Worm (Caenorhabditis elegans): Measurements from ENCODE around the gene sgn-1.

sgn-1 gene

DNA sequence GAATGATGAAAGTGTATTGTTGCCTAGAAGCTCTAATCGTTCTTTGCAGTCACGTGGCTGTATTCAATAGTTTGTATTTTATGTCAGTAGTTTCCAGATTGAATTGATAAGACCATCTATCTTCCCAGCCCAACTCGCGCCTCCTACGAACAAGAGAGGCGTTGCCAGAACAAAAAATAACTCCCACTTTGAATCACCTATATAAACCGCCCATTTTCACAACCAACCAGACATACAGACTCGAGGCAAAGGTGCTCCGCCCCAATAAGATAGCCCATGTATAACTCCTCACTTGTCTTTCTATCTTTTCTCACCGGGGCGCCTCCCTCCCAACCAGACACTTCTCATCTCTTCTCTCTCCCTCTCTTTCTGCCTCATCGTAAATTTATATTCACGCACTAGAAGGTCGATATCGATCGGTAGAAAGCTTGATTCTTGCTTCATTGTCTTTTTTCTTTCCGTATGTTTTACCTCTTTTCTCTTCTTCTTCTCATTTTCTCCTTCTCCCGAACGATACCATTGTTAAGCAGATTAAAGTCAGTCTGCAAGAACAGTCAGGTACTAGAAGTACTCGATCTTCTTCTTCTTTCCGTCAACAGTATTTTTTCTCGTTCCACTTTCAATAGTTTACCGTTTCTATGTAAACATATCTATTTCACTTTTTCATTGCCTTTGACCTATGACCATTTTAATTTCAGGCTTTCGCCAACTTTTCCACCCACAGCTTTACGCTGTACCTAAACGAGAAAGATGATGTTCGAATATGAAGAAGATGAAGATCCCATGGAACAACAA is 39.9 kb downstream of the sgn-1 start, which contains the start of gene mak-1 (continued):
- TF ChIP-seq jun-1 (tag; optimal IDR thresholded peaks at IDR 0.05), result no peak
- TF ChIP-seq lin-39 (tag; optimal IDR thresholded peaks at IDR 0.05), result no peak
- TF ChIP-seq dpl-1 (GFP tag; optimal IDR thresholded peaks at IDR 0.05), result no peak
- no peak for TF ChIP-seq nhr-77 (tag; optimal IDR thresholded peaks at IDR 0.05)
- TF ChIP-seq nhr-76 (tag; optimal IDR thresholded peaks at IDR 0.05), result no peak
- no peak for TF ChIP-seq unc-130 (GFP tag; optimal IDR thresholded peaks at IDR 0.05)
- TF ChIP-seq fkh-10 (GFP tag; optimal IDR thresholded peaks at IDR 0.05), result no peak
- no peak for TF ChIP-seq zfp-3 (GFP tag; conservative IDR thresholded peaks at IDR 0.05)
- TF ChIP-seq ceh-82 (tag; optimal IDR thresholded peaks at IDR 0.05), result no peak
- TF ChIP-seq mep-1 (tag; optimal IDR thresholded peaks at IDR 0.05), result no peak
- 0 out of 2 replicates have a peak, but pooled peaks have one; percentile 15 for TF ChIP-seq hmg-1.1 (GFP tag; IDR thresholded peaks at IDR 0.05)
- peak; percentile 96 for TF ChIP-seq aha-1 (tag)
- no peak; the same call in 1 of the 2 replicates for TF ChIP-seq set-16 (GFP tag; IDR thresholded peaks at IDR 0.05)
- no peak for TF ChIP-seq madf-5 (GFP tag; IDR thresholded peaks at IDR 0.05)
- TF ChIP-seq vab-7 (GFP tag; IDR thresholded peaks at IDR 0.05), result 0 out of 2 replicates have a peak, but pooled peaks have one; percentile 4

DNA sequence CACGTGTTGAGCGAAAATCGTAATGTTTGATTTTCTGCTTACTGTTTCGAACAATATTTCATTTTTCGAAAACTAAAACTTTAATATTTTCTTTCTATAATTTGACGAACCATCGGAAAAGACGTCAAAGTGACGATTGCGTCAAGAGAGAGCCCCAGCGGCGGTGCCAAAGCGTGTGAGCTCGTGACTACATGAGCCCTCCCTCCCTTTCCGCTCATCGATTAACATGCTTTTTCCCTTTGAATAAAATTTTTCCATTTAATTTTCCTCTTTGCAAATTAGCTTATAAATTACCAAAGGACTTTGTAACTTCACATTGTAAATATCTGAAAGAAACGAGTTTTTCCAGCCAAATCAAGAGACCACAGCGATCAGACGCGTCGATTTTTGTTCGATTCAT is 40.5 kb downstream of the sgn-1 start:
- TF ChIP-seq hlh-30 (tag; optimal IDR thresholded peaks at IDR 0.05; ENCODE audit: insufficient read depth), result peak; percentile 69
- TF ChIP-seq unc-62 (GFP tag; optimal IDR thresholded peaks at IDR 0.05 in 1 of 2), result no peak
- TF ChIP-seq unc-62 (tag; optimal IDR thresholded peaks at IDR 0.05), result no peak
- no peak for TF ChIP-seq nhr-11 (tag; optimal IDR thresholded peaks at IDR 0.05)
- TF ChIP-seq madf-5 (GFP tag; IDR thresholded peaks at IDR 0.05), result no peak
- no peak for TF ChIP-seq ZK337.2 (GFP tag; IDR thresholded peaks at IDR 0.05)
- no peak for TF ChIP-seq ceh-82 (tag; optimal IDR thresholded peaks at IDR 0.05)
- TF ChIP-seq tag-97 (GFP tag; IDR thresholded peaks at IDR 0.05), result no peak
- TF ChIP-seq ztf-7 (tag; optimal IDR thresholded peaks at IDR 0.05), result no peak
- no peak for TF ChIP-seq mdt-29 (GFP tag; IDR thresholded peaks at IDR 0.05)
- TF ChIP-seq saeg-2 (GFP tag; IDR thresholded peaks at IDR 0.05), result no peak
- TF ChIP-seq attf-4 (tag; optimal IDR thresholded peaks at IDR 0.05), result no peak
- TF ChIP-seq lsy-2 (tag; optimal IDR thresholded peaks at IDR 0.05), result peak in 1 of 2 experiments; percentile 42
- TF ChIP-seq nhr-237 (tag; optimal IDR thresholded peaks at IDR 0.05), result no peak
- no peak for TF ChIP-seq spr-1 (tag; optimal IDR thresholded peaks at IDR 0.05)
- no peak for TF ChIP-seq rbr-2 (tag; optimal IDR thresholded peaks at IDR 0.05)
- no peak for TF ChIP-seq zfp-3 (GFP tag; conservative IDR thresholded peaks at IDR 0.05)
- TF ChIP-seq gei-8 (GFP tag; optimal IDR thresholded peaks at IDR 0.05), result no peak
- peak; percentile 46; the same call in 1 of the 2 replicates for TF ChIP-seq hmg-1.1 (GFP tag; IDR thresholded peaks at IDR 0.05)
- TF ChIP-seq jun-1 (tag; optimal IDR thresholded peaks at IDR 0.05), result no peak
- no peak for TF ChIP-seq dmd-9 (GFP tag; IDR thresholded peaks at IDR 0.05)
- TF ChIP-seq nhr-77 (tag; optimal IDR thresholded peaks at IDR 0.05), result no peak
- TF ChIP-seq lin-29 (GFP tag; IDR thresholded peaks at IDR 0.05), result no peak
- no peak for TF ChIP-seq nhr-28 (tag; optimal IDR thresholded peaks at IDR 0.05)
- no peak for TF ChIP-seq R02D3.7 (tag; optimal IDR thresholded peaks at IDR 0.05)
- no peak for TF ChIP-seq ctbp-1 (GFP tag; IDR thresholded peaks at IDR 0.05)

DNA sequence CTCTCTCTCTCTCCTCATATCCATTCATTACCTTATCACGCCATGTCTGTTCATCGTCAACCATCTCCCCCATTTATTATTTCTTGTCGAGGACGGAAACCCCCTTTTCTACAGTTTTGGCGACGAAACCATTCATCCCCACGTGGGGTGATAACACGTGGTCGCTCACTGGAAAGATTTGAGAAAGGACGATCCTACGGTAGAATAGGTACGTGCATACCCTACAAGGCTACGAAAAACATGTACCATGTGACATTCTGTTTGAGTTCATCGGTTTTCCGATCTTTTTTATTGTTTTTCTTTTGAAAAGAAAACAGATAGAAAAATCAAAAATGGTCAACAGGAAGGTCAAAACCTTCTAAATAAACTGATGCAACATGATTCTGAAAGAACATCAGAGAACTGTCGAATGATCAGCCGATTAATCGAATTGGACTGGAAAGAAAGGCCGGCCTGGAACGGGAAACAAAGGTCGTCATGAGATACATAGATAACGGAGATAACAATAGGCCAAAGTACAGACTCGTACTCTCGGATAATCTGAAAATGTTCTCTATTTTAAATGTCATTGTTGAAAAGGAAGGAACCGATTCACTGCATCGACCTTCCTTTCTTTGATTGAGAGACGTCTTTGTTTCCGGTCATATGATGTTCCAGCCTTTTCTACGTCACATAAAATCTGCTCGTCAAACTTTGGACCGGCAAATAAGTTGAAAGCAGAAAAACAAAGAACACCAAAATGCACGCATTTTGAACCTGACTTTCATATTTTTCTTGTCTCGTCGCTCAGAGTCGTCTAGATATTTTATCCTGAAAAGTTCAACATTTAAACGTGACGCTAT is 41.2 kb downstream of the sgn-1 start:
- TF ChIP-seq hmg-1.1 (GFP tag; IDR thresholded peaks at IDR 0.05) (0 out of 2 replicates have a peak, but pooled peaks have one; percentile 8), ceh-20 (GFP tag; IDR thresholded peaks at IDR 0.05) (no peak; the same call in 1 of the 2 replicates), lir-3 (tag; optimal IDR thresholded peaks at IDR 0.05) (no peak), hlh-11 (tag; optimal IDR thresholded peaks at IDR 0.05) (peak; percentile 80), ceh-28 (tag; optimal IDR thresholded peaks at IDR 0.05) (no peak), Y5F2A.4 (GFP tag; optimal IDR thresholded peaks at IDR 0.05) (no peak), mdl-1 (tag; optimal IDR thresholded peaks at IDR 0.05) (peak; percentile 91 to 92), nhr-237 (tag; optimal IDR thresholded peaks at IDR 0.05) (no peak), lsy-2 (tag; optimal IDR thresholded peaks at IDR 0.05) (peak in 1 of 2 experiments; percentile 58), nhr-11 (tag; optimal IDR thresholded peaks at IDR 0.05) (peak; percentile 97), D1046.2 (GFP tag; IDR thresholded peaks at IDR 0.05) (no peak), pha-4 (GFP tag; IDR thresholded peaks at IDR 0.05) (peak; percentile 49; the same call in 1 of the 2 replicates), pha-4 (tag; optimal IDR thresholded peaks at IDR 0.05) (no peak), Y75B8A.6 (GFP tag; IDR thresholded peaks at IDR 0.05) (no peak), fkh-10 (GFP tag; optimal IDR thresholded peaks at IDR 0.05) (no peak), lin-13 (GFP tag; optimal IDR thresholded peaks at IDR 0.05) (peak; percentile 15)
